Fruit fly (Drosophila melanogaster): Measurements from ENCODE around the gene CG17186.

The CG17186 gene

DNA sequence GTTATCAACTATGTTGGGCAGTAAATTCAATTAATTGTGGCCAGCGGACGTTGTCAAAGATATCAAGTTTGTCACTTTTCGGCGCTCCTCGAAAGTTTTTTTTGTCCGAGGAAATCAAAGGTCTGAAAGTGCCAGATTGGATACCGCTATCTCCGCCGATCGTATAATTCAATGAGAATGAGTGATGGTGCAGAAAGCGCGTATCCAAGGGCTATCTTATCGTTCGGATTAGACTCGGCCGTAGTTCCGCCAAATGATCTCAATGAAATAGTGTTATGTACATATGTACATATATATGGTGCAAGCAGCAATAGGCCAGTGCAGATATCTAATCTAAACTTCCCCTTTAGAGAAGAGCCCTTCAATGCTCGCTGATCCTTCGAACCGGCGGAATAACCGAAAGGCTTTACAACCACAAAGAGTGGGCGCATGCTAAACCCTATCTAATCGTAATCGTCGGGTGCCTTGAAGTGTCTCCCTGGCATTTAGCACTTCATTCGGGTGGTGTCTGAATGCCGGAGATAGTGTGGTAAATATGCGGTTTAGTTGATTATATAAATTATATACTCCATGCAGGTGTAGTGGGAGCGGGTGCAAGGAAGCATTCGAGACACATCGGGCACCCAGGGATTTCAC, 4.1 kb downstream of the CG17186 start:
- TF ChIP-seq GATAd (GFP tag; optimal IDR thresholded peaks at IDR 0.05) (no peak), fru (GFP tag; optimal IDR thresholded peaks at IDR 0.05) (no peak), Vsx2 (GFP tag; optimal IDR thresholded peaks at IDR 0.05; ENCODE audit: partially characterized antibody) (no peak), br (GFP tag; optimal IDR thresholded peaks at IDR 0.05) (no peak), CrebA (GFP tag; optimal IDR thresholded peaks at IDR 0.05; ENCODE audit: borderline replicate concordance) (no peak)

DNA sequence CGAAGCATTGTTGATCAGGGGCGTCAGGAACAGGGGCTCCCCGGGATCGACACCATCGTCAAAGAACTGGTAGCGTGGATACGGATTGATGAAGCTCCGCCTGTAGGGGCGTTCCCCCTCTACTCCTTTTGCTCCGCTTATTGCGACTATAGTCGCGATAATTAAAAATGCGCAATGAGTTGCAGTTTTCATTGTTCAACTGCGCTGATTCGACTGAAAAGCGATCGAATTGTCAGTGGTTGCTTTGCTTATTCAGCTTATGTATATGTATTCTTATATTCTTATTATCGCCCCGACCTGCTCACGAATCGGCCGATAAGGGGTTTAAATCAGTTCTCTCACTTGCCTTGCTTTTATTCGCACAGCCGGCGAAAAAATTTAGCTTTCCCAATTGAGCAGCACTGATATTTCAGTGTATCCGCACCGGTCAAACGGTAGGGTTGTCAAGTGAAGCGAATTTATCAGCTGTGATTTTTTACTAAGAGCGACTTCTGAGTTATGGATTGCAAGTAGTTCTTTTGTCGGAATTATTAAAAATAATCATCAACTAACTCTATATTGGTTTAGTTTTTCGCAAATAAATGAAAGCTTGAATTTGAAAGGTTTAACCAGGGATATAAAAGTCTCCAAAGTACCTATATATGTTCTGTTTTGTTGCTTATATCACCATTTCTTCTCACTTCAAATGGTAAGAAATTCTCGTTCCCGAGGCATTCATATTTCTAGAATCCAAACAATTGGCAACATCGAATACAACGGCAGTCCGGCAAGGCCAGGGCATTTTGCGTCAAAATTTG, 13.1 kb downstream of the CG17186 start, which contains the start of the genes CG4572 and CG4686:
Gene CG4572 (minus strand): TSS at position 415 of the 797 bp plus-strand sequence.
Gene CG4686 (plus strand): TSS at position 518 of the 797 bp plus-strand sequence.
- TF ChIP-seq Hnf4 (GFP tag; optimal IDR thresholded peaks at IDR 0.05) (no peak), lola (GFP tag; optimal IDR thresholded peaks at IDR 0.05) (no peak), sage (GFP tag; optimal IDR thresholded peaks at IDR 0.05) (no peak), N (GFP tag; optimal IDR thresholded peaks at IDR 0.05) (no peak), HLH106 (tag; optimal IDR thresholded peaks at IDR 0.05) (peak; percentile 95), fru (GFP tag; optimal IDR thresholded peaks at IDR 0.05) (peak; percentile 83), jim (GFP tag; optimal IDR thresholded peaks at IDR 0.05) (no peak), CrebA (GFP tag; optimal IDR thresholded peaks at IDR 0.05; ENCODE audit: borderline replicate concordance) (no peak), Hr78 (GFP tag; optimal IDR thresholded peaks at IDR 0.05) (no peak), Rel (GFP tag; optimal IDR thresholded peaks at IDR 0.05) (no peak), Rel (tag; optimal IDR thresholded peaks at IDR 0.05) (peak; percentile 95), woc (GFP tag; optimal IDR thresholded peaks at IDR 0.05) (peak; percentile 89), CG9705 (GFP tag; optimal IDR thresholded peaks at IDR 0.05) (peak; percentile 82), OdsH (GFP tag; optimal IDR thresholded peaks at IDR 0.05) (peak; percentile 73), h (GFP tag; optimal IDR thresholded peaks at IDR 0.05) (peak; percentile 79), tai (GFP tag; optimal IDR thresholded peaks at IDR 0.05) (no peak), sv (GFP tag; optimal IDR thresholded peaks at IDR 0.05) (peak; percentile 49), Jra (GFP tag; optimal IDR thresholded peaks at IDR 0.05) (no peak), pan (optimal IDR thresholded peaks at IDR 0.05) (no peak), Abd-B (GFP tag; optimal IDR thresholded peaks at IDR 0.05) (no peak), Hr83 (GFP tag; optimal IDR thresholded peaks at IDR 0.05; ENCODE audit: poor library complexity, severe bottlenecking) (peak; percentile 66), rgr (GFP tag; optimal IDR thresholded peaks at IDR 0.05) (peak; percentile 84), psq (GFP tag; optimal IDR thresholded peaks at IDR 0.05) (peak; percentile 85), CG32264 (GFP tag; optimal IDR thresholded peaks at IDR 0.05) (peak; percentile 31), GATAd (GFP tag; optimal IDR thresholded peaks at IDR 0.05) (no peak), dsf (GFP tag; optimal IDR thresholded peaks at IDR 0.05; ENCODE audit: borderline replicate concordance) (peak; percentile 64), Myc (optimal IDR thresholded peaks at IDR 0.05) (peak; percentile 26), Sp1 (GFP tag; optimal IDR thresholded peaks at IDR 0.05) (peak; percentile 83), ey (GFP tag; optimal IDR thresholded peaks at IDR 0.05) (peak; percentile 81), dmrt93B (GFP tag; optimal IDR thresholded peaks at IDR 0.05) (peak; percentile 65), usp (GFP tag; optimal IDR thresholded peaks at IDR 0.05) (no peak), Dif (GFP tag; optimal IDR thresholded peaks at IDR 0.05; ENCODE audit: partially characterized antibody) (no peak), brk (GFP tag; optimal IDR thresholded peaks at IDR 0.05) (no peak), dl (GFP tag; optimal IDR thresholded peaks at IDR 0.05; ENCODE audit: insufficient read depth in 1 of 2, partially characterized antibody in 2 of 2) (no peak), Vsx2 (GFP tag; optimal IDR thresholded peaks at IDR 0.05; ENCODE audit: partially characterized antibody) (no peak), br (GFP tag; optimal IDR thresholded peaks at IDR 0.05) (peak; percentile 87), Dfd (GFP tag; optimal IDR thresholded peaks at IDR 0.05) (no peak), foxo (GFP tag; optimal IDR thresholded peaks at IDR 0.05) (peak; percentile 85 to 88), Mio (GFP tag; optimal IDR thresholded peaks at IDR 0.05) (no peak)
